Fruit fly (Drosophila melanogaster) whole organism: Measurements from ENCODE around the gene CG43057.

ENCODE experiments used
- CG8478 ChIP-seq: fragments of >200 bp; optimal IDR thresholded peaks from 2 replicates; lab custom pipeline; 2018; ENCODE audit warnings: inconsistent platforms
- EcR ChIP-seq, 2 experiments: fragments of >200 bp; optimal IDR thresholded peaks; 2 replicates each; lab custom pipeline; 2017; ENCODE audit warnings: missing biosample characterization in 2 of 2, missing genetic modification characterization in 2 of 2, missing genetic modification reagents in 2 of 2
- usp ChIP-seq: fragments of >200 bp; optimal IDR thresholded peaks from 2 replicates; lab custom pipeline; 2017; ENCODE audit warnings: missing biosample characterization, missing genetic modification characterization, mixed read lengths

- TF ChIP-seq usp (GFP tag; lab: Kevin White, UChicago) (no peak), EcR (GFP tag; optimal IDR thresholded peaks at IDR 0.05; lab: Kevin White, UChicago) (no peak), CG8478 (no peak)
Measured at dm6 chr2L:8239032-8239650, 4.7 kb downstream of the CG43057 start.
